Worm (Caenorhabditis elegans): Measurements from ENCODE around the gene K06A9.1.

- TF ChIP-seq F13C5.2 (tag; optimal IDR thresholded peaks at IDR 0.05) (no peak), hmg-4 (GFP tag; optimal IDR thresholded peaks at IDR 0.05) (no peak), B0310.2 (tag; optimal IDR thresholded peaks at IDR 0.05) (no peak), ama-1 (optimal IDR thresholded peaks at IDR 0.05) (no peak), pes-1 (GFP tag; IDR thresholded peaks at IDR 0.05) (peak; percentile 48; the same call in 1 of the 2 replicates), tbx-11 (GFP tag; IDR thresholded peaks at IDR 0.05) (no peak), scrt-1 (GFP tag; IDR thresholded peaks at IDR 0.05) (no peak)
Observed at ce11 chrX:1589962-1590361, 42.7 kb downstream of the K06A9.1 start.
